Worm (Caenorhabditis elegans) whole organism, L3 larva: ENCODE data around the gene cwn-1.
A peak's percentile ranks its signal among the peaks of the same experiment; 100 is the strongest.

ENCODE experiments used
- ceh-9 ChIP-seq: sonication (generic microtip); optimal IDR thresholded peaks from 2 replicates; lab custom pipeline; 2018; ENCODE audit warnings: missing biosample characterization, missing genetic modification characterization
- elt-2 ChIP-seq: sonication (generic microtip); optimal IDR thresholded peaks from 2 replicates; lab custom pipeline; 2016; ENCODE audit warnings: missing genetic modification reagents, mild to moderate bottlenecking, missing genetic modification characterization, missing compliant biosample characterization
- jun-1 ChIP-seq: fragments of 150-350 bp; optimal IDR thresholded peaks from 2 replicates; lab custom pipeline; 2014; ENCODE audit warnings: missing biosample characterization, missing genetic modification reagents, missing genetic modification characterization
- nhr-25 ChIP-seq: sonication (generic microtip); optimal IDR thresholded peaks from 2 replicates; lab custom pipeline; 2017; ENCODE audit warnings: missing biosample characterization, missing genetic modification characterization
- skn-1 ChIP-seq: fragments of 150-350 bp; optimal IDR thresholded peaks from 2 replicates; lab custom pipeline; 2014; ENCODE audit warnings: missing biosample characterization, missing genetic modification characterization
- tbx-2 ChIP-seq: sonication (generic microtip); optimal IDR thresholded peaks from 2 replicates; lab custom pipeline; 2016; ENCODE audit warnings: mild to moderate bottlenecking, missing genetic modification characterization, missing compliant biosample characterization
- ztf-4 ChIP-seq: fragments of 150-350 bp; optimal IDR thresholded peaks from 2 replicates; lab custom pipeline; 2014; ENCODE audit warnings: missing biosample characterization, missing genetic modification characterization

DNA sequence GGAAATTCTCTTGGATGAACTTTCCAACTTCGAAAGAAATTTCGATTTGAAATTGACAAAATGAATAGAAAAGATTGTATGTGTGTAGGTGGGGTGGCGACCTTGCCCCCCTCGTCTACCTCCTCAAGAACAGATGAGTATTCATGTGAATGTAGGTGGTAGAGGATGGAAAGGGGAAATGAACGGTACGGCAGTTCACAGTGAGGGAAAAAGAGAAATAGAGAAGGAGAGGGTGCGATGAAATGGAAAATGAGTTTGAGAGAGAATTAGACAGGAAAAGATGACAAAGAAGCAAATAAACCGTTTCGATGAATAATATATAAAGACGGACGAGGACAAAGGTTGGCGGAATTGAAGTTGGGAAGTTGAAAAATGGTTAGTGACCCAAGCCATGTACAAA, 11.4 kb downstream of the cwn-1 start:
- TF ChIP-seq ceh-9 (tag; lab: Kevin White, UChicago): no peak
- TF ChIP-seq skn-1 (tag; lab: Kevin White, UChicago): no peak
- no peak for TF ChIP-seq tbx-2 (tag; lab: Kevin White, UChicago)
- TF ChIP-seq elt-2 (tag; lab: Kevin White, UChicago): no peak
- peak; percentile 86 for TF ChIP-seq nhr-25
- TF ChIP-seq ztf-4 (tag; lab: Kevin White, UChicago): no peak
- TF ChIP-seq jun-1 (tag; lab: Kevin White, UChicago): no peak
